Fruit fly (Drosophila melanogaster): ENCODE measurements around the gene CG14868.

dm6 chr3R:15408131-15408731 lies 38.5 kb upstream of the CG14868 start, which contains the start of gene Atx2:
- TF ChIP-seq CG8478 (optimal IDR thresholded peaks at IDR 0.05): no peak
- peak; percentile 36 to 41 for TF ChIP-seq CTCF (optimal IDR thresholded peaks at IDR 0.05)

Measured in S2 (cell line).